Fruit fly (Drosophila melanogaster): ENCODE data around the gene Nt5a.

Gene Nt5a

dm6 chr3L:1300076-1300635, 7.1 kb downstream of the Nt5a start (continued):
- TF ChIP-seq CG3838 (GFP tag; optimal IDR thresholded peaks at IDR 0.05) (peak; percentile 30), Aef1 (GFP tag; IDR thresholded peaks at IDR 0.05) (peak; percentile 53; the same call in 2 of the 3 replicates), CG30403 (GFP tag; optimal IDR thresholded peaks at IDR 0.05) (peak; percentile 82), Hsf (GFP tag; optimal IDR thresholded peaks at IDR 0.05) (peak; percentile 50), CG11093 (GFP tag; IDR thresholded peaks at IDR 0.05) (peak; percentile 55; the same call in 2 of the 3 replicates), cas (GFP tag; IDR thresholded peaks at IDR 0.05) (no peak), sd (tag; optimal IDR thresholded peaks at IDR 0.05) (peak; percentile 93), Atf6 (GFP tag; IDR thresholded peaks at IDR 0.05) (peak; percentile 77), run (tag; optimal IDR thresholded peaks at IDR 0.05) (peak; percentile 60), CG8281 (tag; optimal IDR thresholded peaks at IDR 0.05) (peak; percentile 59), CG12104 (GFP tag; optimal IDR thresholded peaks at IDR 0.05) (peak; percentile 60), pzg (GFP tag; optimal IDR thresholded peaks at IDR 0.05) (no peak), CG1233 (GFP tag; optimal IDR thresholded peaks at IDR 0.05) (peak; percentile 72), al (GFP tag; IDR thresholded peaks at IDR 0.05) (peak; percentile 63), knrl (GFP tag; IDR thresholded peaks at IDR 0.05; ENCODE audit: partially characterized antibody) (no peak), CG31224 (GFP tag; IDR thresholded peaks at IDR 0.05) (peak; percentile 67), ap (GFP tag; IDR thresholded peaks at IDR 0.05) (peak; percentile 45), maf-S (GFP tag; optimal IDR thresholded peaks at IDR 0.05) (no peak), ATbp (GFP tag; optimal IDR thresholded peaks at IDR 0.05) (peak; percentile 84), rib (GFP tag; IDR thresholded peaks at IDR 0.05) (no peak; the same call in 1 of the 2 replicates), CG2120 (GFP tag; optimal IDR thresholded peaks at IDR 0.05) (peak; percentile 75), gro (GFP tag; optimal IDR thresholded peaks at IDR 0.05) (no peak), HLH4C (GFP tag; IDR thresholded peaks at IDR 0.05; ENCODE audit: partially characterized antibody) (no peak), z (GFP tag; IDR thresholded peaks at IDR 0.05) (no peak), oc (tag; optimal IDR thresholded peaks at IDR 0.05) (peak; percentile 78), Med (GFP tag) (peak; percentile 74), NC2α (GFP tag; optimal IDR thresholded peaks at IDR 0.05) (no peak), CG8478 (optimal IDR thresholded peaks at IDR 0.05) (no peak), HLHmδ (GFP tag; optimal IDR thresholded peaks at IDR 0.05) (no peak), CTCF (GFP tag; optimal IDR thresholded peaks at IDR 0.05) (peak; percentile 39), CG17912 (GFP tag; optimal IDR thresholded peaks at IDR 0.05) (no peak), CG1024 (GFP tag; IDR thresholded peaks at IDR 0.05) (0 out of 2 replicates have a peak, but pooled peaks have one; percentile 16), lilli (GFP tag; optimal IDR thresholded peaks at IDR 0.05) (peak; percentile 70), prd (optimal IDR thresholded peaks at IDR 0.05) (no peak), prd (GFP tag; IDR thresholded peaks at IDR 0.05) (peak; percentile 89), CG18011 (GFP tag; optimal IDR thresholded peaks at IDR 0.05) (peak; percentile 28)

- TF ChIP-seq Dref (GFP tag; IDR thresholded peaks at IDR 0.05) (0 out of 2 replicates have a peak, but pooled peaks have one; percentile 1), Jarid2 (GFP tag; optimal IDR thresholded peaks at IDR 0.05) (peak; percentile 80), ssp (GFP tag; IDR thresholded peaks at IDR 0.05) (peak; percentile 55), CG13287 (GFP tag; IDR thresholded peaks at IDR 0.05; ENCODE audit: partially characterized antibody) (peak; percentile 63), phol (tag; optimal IDR thresholded peaks at IDR 0.05) (peak; percentile 4), hb (GFP tag; IDR thresholded peaks at IDR 0.05; ENCODE audit: partially characterized antibody) (no peak), CG1647 (GFP tag; optimal IDR thresholded peaks at IDR 0.05) (no peak), twi (tag; optimal IDR thresholded peaks at IDR 0.05) (no peak), ase (GFP tag; IDR thresholded peaks at IDR 0.05) (no peak), eve (GFP tag; optimal IDR thresholded peaks at IDR 0.05) (no peak), CG11696 (GFP tag; IDR thresholded peaks at IDR 0.05) (0 out of 2 replicates have a peak, but pooled peaks have one; percentile 17), CG8924 (tag; optimal IDR thresholded peaks at IDR 0.05) (peak; percentile 15), Scr (GFP tag; IDR thresholded peaks at IDR 0.05; ENCODE audit: partially characterized antibody) (peak; percentile 37; the same call in 1 of the 2 replicates), Dp (GFP tag; optimal IDR thresholded peaks at IDR 0.05) (peak; percentile 91), emc (GFP tag; optimal IDR thresholded peaks at IDR 0.05) (no peak), CG16813 (GFP tag; IDR thresholded peaks at IDR 0.05; ENCODE audit: partially characterized antibody) (peak; percentile 33; the same call in 1 of the 3 replicates), pb (GFP tag; optimal IDR thresholded peaks at IDR 0.05) (peak; percentile 41)
Measured at dm6 chr3L:1298509-1298908, 8.7 kb downstream of the Nt5a start, which contains the start of gene scf. Gene scf (plus strand): TSS chr3L:1298672.
